Worm (Caenorhabditis elegans) whole organism, L3 larva: ENCODE data around the gene R10E4.11.

Experiments
- ZK546.5 ChIP-seq: sonication (generic microtip); optimal IDR thresholded peaks from 2 replicates; lab custom pipeline; 2017; ENCODE audit warnings: missing biosample characterization, missing genetic modification characterization
- elt-1 ChIP-seq: fragments of 150-350 bp; optimal IDR thresholded peaks from 2 replicates; lab custom pipeline; 2014; ENCODE audit warnings: missing biosample characterization, missing genetic modification characterization
- elt-2 ChIP-seq: sonication (generic microtip); optimal IDR thresholded peaks from 2 replicates; lab custom pipeline; 2016; ENCODE audit warnings: missing genetic modification reagents, mild to moderate bottlenecking, missing genetic modification characterization, missing compliant biosample characterization
- elt-3 ChIP-seq, 3 experiments: fragments of 150-350 bp in 1 of 3; sonication (generic microtip) in 2 of 3; optimal IDR thresholded peaks; 2 replicates in 2 of 3; 4 replicates in 1 of 3; lab custom pipeline; 2014 to 2017; ENCODE audit warnings: missing biosample characterization in 3 of 3, missing genetic modification characterization in 3 of 3
- nfya-1 ChIP-seq: sonication (generic microtip); optimal IDR thresholded peaks from 2 replicates; lab custom pipeline; 2017; ENCODE audit warnings: missing genetic modification characterization, mild to moderate bottlenecking, missing compliant biosample characterization, antibody characterized with exemption, moderate library complexity; ENCODE audit not compliant: insufficient read depth
- nhr-76 ChIP-seq: fragments of 150-350 bp; sonication (generic microtip); optimal IDR thresholded peaks from 5 replicates; lab custom pipeline; 2014; ENCODE audit warnings: missing biosample characterization, missing genetic modification characterization
- nhr-77 ChIP-seq: fragments of 150-350 bp; optimal IDR thresholded peaks from 2 replicates; lab custom pipeline; 2014; ENCODE audit warnings: missing biosample characterization, missing genetic modification characterization
- skn-1 ChIP-seq: fragments of 150-350 bp; optimal IDR thresholded peaks from 2 replicates; lab custom pipeline; 2014; ENCODE audit warnings: missing biosample characterization, missing genetic modification characterization
- snpc-4 ChIP-seq: fragments of 150-350 bp; optimal IDR thresholded peaks from 2 replicates; lab custom pipeline; 2014; ENCODE audit warnings: missing biosample characterization, missing genetic modification characterization
- tbx-2 ChIP-seq: sonication (generic microtip); optimal IDR thresholded peaks from 2 replicates; lab custom pipeline; 2016; ENCODE audit warnings: mild to moderate bottlenecking, missing genetic modification characterization, missing compliant biosample characterization
- unc-62 ChIP-seq: fragments of 150-350 bp; sonication (generic microtip); optimal IDR thresholded peaks from 4 replicates; lab custom pipeline; 2014; ENCODE audit warnings: missing biosample characterization, missing genetic modification reagents, missing genetic modification characterization
- ztf-11 ChIP-seq: fragments of 150-350 bp; optimal IDR thresholded peaks from 2 replicates; lab custom pipeline; 2014; ENCODE audit warnings: missing biosample characterization, missing genetic modification characterization

DNA sequence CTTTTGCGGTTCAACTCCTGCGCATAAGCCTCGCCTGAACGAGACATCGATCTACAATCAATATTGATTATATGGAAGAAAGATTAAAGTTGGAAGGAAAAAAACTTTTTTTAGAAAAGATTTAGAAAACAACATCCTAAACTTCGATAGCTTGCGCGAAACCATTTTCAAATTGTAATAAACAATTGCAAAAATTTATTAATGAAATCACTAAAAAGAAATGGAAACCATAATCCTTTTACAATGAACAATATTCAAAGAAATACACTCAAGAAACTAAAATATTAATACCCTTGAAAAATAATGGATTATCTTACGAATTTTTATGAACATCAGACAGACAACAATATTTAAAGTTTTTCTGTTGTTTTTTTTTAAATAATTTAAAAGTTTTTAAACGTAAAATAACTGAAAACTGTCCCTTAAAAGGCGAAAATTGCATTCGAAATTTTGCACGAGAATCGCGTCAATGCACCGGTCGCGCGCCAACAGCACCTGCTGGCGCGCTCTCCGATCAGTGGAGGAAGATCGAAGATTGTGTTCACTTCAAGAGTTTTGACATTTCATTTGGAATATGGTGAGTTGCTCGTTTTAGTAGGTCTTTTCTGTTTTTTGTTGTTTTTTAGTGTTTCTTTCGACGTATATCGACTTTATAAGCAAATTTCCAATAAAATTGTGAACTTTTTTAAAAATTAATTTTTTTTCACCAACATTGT, 31.5 kb downstream of the R10E4.11 start, which contains the start of the genes sftb-1 and R10E4.1:
- TF ChIP-seq snpc-4 (tag; lab: Kevin White, UChicago) = peak; percentile 81
- peak; percentile 82 for TF ChIP-seq nfya-1 (tag; lab: Kevin White, UChicago)
- peak; percentile 23 for TF ChIP-seq tbx-2 (tag; lab: Kevin White, UChicago)
- TF ChIP-seq nhr-76 (tag; lab: Kevin White, UChicago) = no peak
- TF ChIP-seq unc-62 (GFP tag; lab: Kevin White, UChicago) = no peak
- TF ChIP-seq elt-1 (tag; lab: Kevin White, UChicago) = no peak
- TF ChIP-seq elt-3 (tag; optimal IDR thresholded peaks at IDR 0.05; lab: Kevin White, UChicago) = no peak
- TF ChIP-seq skn-1 = no peak
- no peak for TF ChIP-seq ZK546.5
- TF ChIP-seq nhr-77 = no peak
- TF ChIP-seq elt-2 (tag; lab: Kevin White, UChicago) = peak; percentile 30
- TF ChIP-seq ztf-11 (tag; lab: Kevin White, UChicago) = no peak
